Worm (Caenorhabditis elegans) whole organism, L4/young adult: Measurements from ENCODE around the gene kin-30.
"Not testable (repeated sequence)": the region's sequence is repeated elsewhere in the genome, so short reads cannot be mapped to it uniquely, and the experiment has no call there.

Experiments
- dao-5 ChIP-seq: sonication (generic microtip); optimal IDR thresholded peaks from 2 replicates; lab custom pipeline; 2016; ENCODE audit warnings: missing genotype, missing genetic modification characterization, moderate library complexity, missing compliant biosample characterization
- him-1 ChIP-seq: sonication (generic microtip); optimal IDR thresholded peaks from 2 replicates; lab custom pipeline; 2016; ENCODE audit warnings: missing genotype, missing genetic modification reagents, missing genetic modification characterization, missing compliant biosample characterization

ce11 chrV:15250304-15250703 lies 5.7 kb downstream of the kin-30 start, which contains the start of gene srd-28:
- not testable (repeated sequence) for TF ChIP-seq dao-5; him-1 (tag; lab: Kevin White, UChicago)
